Worm (Caenorhabditis elegans): ENCODE results near the gene amt-1.

DNA sequence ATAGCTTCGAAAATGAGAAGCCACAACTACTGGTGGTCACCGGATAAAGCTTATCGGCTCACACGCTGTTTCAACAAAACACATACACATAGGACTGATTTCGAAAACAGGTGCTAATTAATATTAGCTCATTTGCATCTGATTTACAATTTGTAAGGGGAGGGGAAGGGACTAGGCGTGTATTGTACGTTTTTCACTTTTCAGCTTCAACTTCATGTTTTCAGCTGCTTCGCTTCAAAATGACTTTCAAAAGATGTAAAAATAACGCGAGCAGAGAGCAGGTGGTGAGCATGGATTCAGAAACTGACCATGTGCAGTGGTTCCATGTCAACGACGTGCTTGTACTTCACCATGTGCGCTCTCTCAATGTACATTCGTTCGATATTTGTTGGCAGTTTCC lies 29.8 kb downstream of the amt-1 start:
- no peak for TF ChIP-seq cog-1 (tag; optimal IDR thresholded peaks at IDR 0.05)
- no peak for TF ChIP-seq flt-1 (GFP tag; IDR thresholded peaks at IDR 0.05)
- no peak for TF ChIP-seq T22C8.4 (GFP tag; IDR thresholded peaks at IDR 0.05)
- no peak for TF ChIP-seq ztf-29 (GFP tag; IDR thresholded peaks at IDR 0.05)
- no peak for TF ChIP-seq med-1 (GFP tag; optimal IDR thresholded peaks at IDR 0.05; ENCODE audit: insufficient read depth)
